Fruit fly (Drosophila melanogaster) whole organism, embryonic: ENCODE data around the gene CG13609.

Experiments used
- CG13287 ChIP-seq: fragments of 200-800 bp; sonication (Bioruptor generic); IDR thresholded peaks from 2 replicates; pipeline ENCODE4 v1.3.6; 2022; ENCODE audit warnings: missing biosample characterization, missing genetic modification characterization; ENCODE audit not compliant: partially characterized antibody
- CG14860 ChIP-seq: fragments of 200-800 bp; sonication (Bioruptor generic); IDR thresholded peaks from 3 replicates; pipeline ENCODE4 v1.3.6; 2022; ENCODE audit warnings: missing biosample characterization, missing genetic modification characterization; ENCODE audit not compliant: partially characterized antibody
- CG15073 ChIP-seq: fragments of 200-800 bp; sonication (Bioruptor generic); optimal IDR thresholded peaks from 2 replicates; lab custom pipeline; 2016; ENCODE audit warnings: missing biosample characterization, missing genetic modification characterization
- CG1529 ChIP-seq: fragments of 200-800 bp; sonication (Bioruptor generic); optimal IDR thresholded peaks from 3 replicates; lab custom pipeline; 2018; ENCODE audit warnings: missing biosample characterization, missing genetic modification characterization
- CG17829 ChIP-seq: fragments of 200-800 bp; optimal IDR thresholded peaks from 2 replicates; lab custom pipeline; 2019; ENCODE audit warnings: missing biosample characterization, mild to moderate bottlenecking, missing genetic modification characterization, moderate library complexity
- CG18599 ChIP-seq: fragments of 200-800 bp; sonication (Bioruptor generic); optimal IDR thresholded peaks from 3 replicates; lab custom pipeline; 2017; ENCODE audit warnings: missing biosample characterization, missing genetic modification characterization, mild to moderate bottlenecking, moderate library complexity, missing genetic modification reagents
- CG2129 ChIP-seq: fragments of 200-800 bp; sonication (Bioruptor generic); IDR thresholded peaks from 2 replicates; pipeline ENCODE4 v1.3.6; 2022; ENCODE audit warnings: missing biosample characterization, missing genetic modification characterization; ENCODE audit not compliant: partially characterized antibody
- CG3163 ChIP-seq: fragments of 200-800 bp; sonication (Bioruptor generic); optimal IDR thresholded peaks from 3 replicates; lab custom pipeline; 2016; ENCODE audit warnings: missing biosample characterization, missing genetic modification characterization
- CG32532 ChIP-seq: fragments of 200-800 bp; sonication (Bioruptor generic); IDR thresholded peaks from 2 replicates; pipeline ENCODE4 v1.3.6; 2022; ENCODE audit warnings: missing biosample characterization, missing genetic modification characterization
- CG32772 ChIP-seq: fragments of 200-800 bp; sonication (Bioruptor generic); IDR thresholded peaks from 2 replicates; pipeline ENCODE4 v1.3.6; 2022; ENCODE audit warnings: missing biosample characterization, missing genetic modification characterization
- CG42726 ChIP-seq: fragments of 200-800 bp; sonication (Bioruptor generic); IDR thresholded peaks from 2 replicates; pipeline ENCODE4 v1.3.6; 2022; ENCODE audit warnings: missing biosample characterization, missing genetic modification characterization; ENCODE audit not compliant: partially characterized antibody
- CG4424 ChIP-seq: fragments of 200-800 bp; sonication (Bioruptor generic); optimal IDR thresholded peaks from 3 replicates; lab custom pipeline; 2016; ENCODE audit warnings: missing biosample characterization, missing genetic modification characterization
- CG4617 ChIP-seq: fragments of 200-800 bp; sonication (Bioruptor generic); optimal IDR thresholded peaks from 3 replicates; lab custom pipeline; 2016; ENCODE audit warnings: missing biosample characterization, missing genetic modification characterization, borderline replicate concordance
- CG6791 ChIP-seq: fragments of 200-800 bp; sonication (Bioruptor generic); IDR thresholded peaks from 3 replicates; pipeline ENCODE4 v1.3.6; 2022; ENCODE audit warnings: missing biosample characterization, missing genetic modification characterization; ENCODE audit not compliant: partially characterized antibody
- CG7839 ChIP-seq: fragments of 200-800 bp; sonication (Bioruptor generic); optimal IDR thresholded peaks from 3 replicates; lab custom pipeline; 2018; ENCODE audit warnings: missing biosample characterization, mild to moderate bottlenecking, missing genetic modification characterization, moderate library complexity
- CG7963 ChIP-seq: fragments of 200-800 bp; sonication (Bioruptor generic); IDR thresholded peaks from 3 replicates; pipeline ENCODE4 v1.3.6; 2022; ENCODE audit warnings: missing biosample characterization, missing genetic modification characterization; ENCODE audit not compliant: partially characterized antibody
- CG8359 ChIP-seq: fragments of 200-800 bp; sonication (Bioruptor generic); optimal IDR thresholded peaks from 2 replicates; lab custom pipeline; 2017; ENCODE audit warnings: missing biosample characterization, mild to moderate bottlenecking, missing genetic modification characterization, borderline replicate concordance
- CG8924 ChIP-seq: fragments of 200-800 bp; optimal IDR thresholded peaks from 3 replicates; lab custom pipeline; 2019; ENCODE audit warnings: missing biosample characterization, mild to moderate bottlenecking, missing genetic modification characterization, moderate library complexity
- CkIIα-i1 ChIP-seq: fragments of 200-800 bp; sonication (Bioruptor generic); IDR thresholded peaks from 2 replicates; pipeline ENCODE4 v1.3.6; 2022; ENCODE audit warnings: missing biosample characterization, missing genetic modification characterization
- Dbx ChIP-seq: fragments of 200-800 bp; sonication (Bioruptor generic); IDR thresholded peaks from 3 replicates; pipeline ENCODE4 v1.3.6; 2022; ENCODE audit warnings: missing biosample characterization, missing genetic modification characterization
- Fer3 ChIP-seq: fragments of 200-800 bp; sonication (Bioruptor generic); optimal IDR thresholded peaks from 2 replicates; lab custom pipeline; 2018; ENCODE audit warnings: missing biosample characterization, mild to moderate bottlenecking, missing genetic modification characterization, moderate library complexity
- HLH4C ChIP-seq: fragments of 200-800 bp; sonication (Bioruptor generic); IDR thresholded peaks from 3 replicates; pipeline ENCODE4 v1.3.6; 2022; ENCODE audit warnings: missing biosample characterization, missing genetic modification characterization; ENCODE audit not compliant: partially characterized antibody
- Hmx ChIP-seq: fragments of 200-800 bp; sonication (Bioruptor generic); optimal IDR thresholded peaks from 2 replicates; lab custom pipeline; 2016; ENCODE audit warnings: missing biosample characterization, missing genetic modification characterization
- Opbp ChIP-seq: fragments of 200-800 bp; sonication (Bioruptor generic); IDR thresholded peaks from 3 replicates; pipeline ENCODE4 v1.3.6; 2022; ENCODE audit warnings: missing biosample characterization, missing genetic modification characterization; ENCODE audit not compliant: partially characterized antibody
- Side ChIP-seq: fragments of 200-800 bp; sonication (Bioruptor generic); optimal IDR thresholded peaks from 2 replicates; lab custom pipeline; 2016; ENCODE audit warnings: missing biosample characterization, missing genetic modification characterization
- ab ChIP-seq: fragments of 200-800 bp; sonication (Bioruptor generic); optimal IDR thresholded peaks from 2 replicates; lab custom pipeline; 2016; ENCODE audit warnings: missing biosample characterization, missing genetic modification characterization
- abd-A ChIP-seq: fragments of 200-800 bp; sonication (Bioruptor generic); optimal IDR thresholded peaks from 3 replicates; lab custom pipeline; 2019; ENCODE audit warnings: missing biosample characterization, mild to moderate bottlenecking, missing genetic modification characterization, moderate library complexity
- ara ChIP-seq: fragments of 200-800 bp; sonication (Bioruptor generic); IDR thresholded peaks from 2 replicates; pipeline ENCODE4 v1.3.6; 2022; ENCODE audit warnings: missing biosample characterization, missing genetic modification characterization
- ase ChIP-seq: fragments of 200-800 bp; sonication (Bioruptor generic); IDR thresholded peaks from 3 replicates; pipeline ENCODE4 v1.3.6; 2022; ENCODE audit warnings: missing biosample characterization, missing genetic modification characterization
- chif ChIP-seq, 2 experiments: fragments of 200-800 bp; sonication (Bioruptor generic); optimal IDR thresholded peaks; 3 replicates each; lab custom pipeline; 2016; ENCODE audit warnings: missing biosample characterization in 2 of 2, missing genetic modification characterization in 2 of 2
- dysf ChIP-seq: fragments of 200-800 bp; sonication (Bioruptor generic); IDR thresholded peaks from 3 replicates; pipeline ENCODE4 v1.3.6; 2022; ENCODE audit warnings: missing biosample characterization, missing genetic modification characterization
- en ChIP-seq: fragments of 200-800 bp; sonication (Bioruptor generic); optimal IDR thresholded peaks from 2 replicates; lab custom pipeline; 2016; ENCODE audit warnings: missing biosample characterization, missing genetic modification characterization
- grn ChIP-seq: fragments of 200-800 bp; sonication (Bioruptor generic); optimal IDR thresholded peaks from 3 replicates; lab custom pipeline; 2017; ENCODE audit warnings: missing biosample characterization, missing genetic modification characterization
- gsb ChIP-seq: fragments of 200-800 bp; sonication (Bioruptor generic); IDR thresholded peaks from 2 replicates; pipeline ENCODE4 v1.3.6; 2022; ENCODE audit warnings: missing biosample characterization, missing genetic modification characterization
- hkb ChIP-seq, 2 experiments: fragments of 200-800 bp in 1 of 2; fragments of >200 bp in 1 of 2; sonication (Bioruptor generic) in 1 of 2; IDR thresholded peaks in 1 of 2; optimal IDR thresholded peaks in 1 of 2; 2 replicates each; pipeline versions ENCODE4 v1.3.6 to Lab custom; 2017 to 2022; ENCODE audit warnings: missing biosample characterization in 1 of 2, missing genetic modification characterization in 1 of 2
- inv ChIP-seq: fragments of 200-800 bp; sonication (Bioruptor generic); IDR thresholded peaks from 2 replicates; pipeline ENCODE4 v1.3.6; 2022; ENCODE audit warnings: missing biosample characterization, missing genetic modification characterization; ENCODE audit not compliant: partially characterized antibody
- jigr1 ChIP-seq: fragments of 200-800 bp; sonication (Bioruptor generic); IDR thresholded peaks from 3 replicates; pipeline ENCODE4 v1.3.6; 2022; ENCODE audit warnings: missing biosample characterization, missing genetic modification characterization
- lmd ChIP-seq: fragments of 200-800 bp; sonication (Bioruptor generic); IDR thresholded peaks from 2 replicates; pipeline ENCODE4 v1.3.6; 2022; ENCODE audit warnings: missing biosample characterization, missing genetic modification characterization
- maf-S ChIP-seq: fragments of 200-800 bp; sonication (Bioruptor generic); optimal IDR thresholded peaks from 2 replicates; lab custom pipeline; 2016; ENCODE audit warnings: missing biosample characterization, missing genetic modification characterization
- oc ChIP-seq: fragments of 200-800 bp; sonication (Bioruptor generic); optimal IDR thresholded peaks from 2 replicates; lab custom pipeline; 2018; ENCODE audit warnings: missing biosample characterization, mild to moderate bottlenecking, missing genetic modification characterization, moderate library complexity
- twi ChIP-seq: fragments of 200-800 bp; optimal IDR thresholded peaks from 2 replicates; lab custom pipeline; 2019; ENCODE audit warnings: missing biosample characterization, mild to moderate bottlenecking, missing genetic modification characterization, moderate library complexity
- vvl ChIP-seq: fragments of 200-800 bp; sonication (Bioruptor generic); IDR thresholded peaks from 2 replicates; pipeline ENCODE4 v1.3.6; 2022; ENCODE audit warnings: missing biosample characterization, missing genetic modification characterization
- wek ChIP-seq: fragments of 200-800 bp; sonication (Bioruptor generic); optimal IDR thresholded peaks from 3 replicates; lab custom pipeline; 2018; ENCODE audit warnings: missing biosample characterization, mild to moderate bottlenecking, missing genetic modification characterization, moderate library complexity
- zfh2 ChIP-seq: fragments of 200-800 bp; sonication (Bioruptor generic); optimal IDR thresholded peaks from 2 replicates; lab custom pipeline; 2016; ENCODE audit warnings: missing biosample characterization, missing genetic modification characterization

Gene CG13609

DNA sequence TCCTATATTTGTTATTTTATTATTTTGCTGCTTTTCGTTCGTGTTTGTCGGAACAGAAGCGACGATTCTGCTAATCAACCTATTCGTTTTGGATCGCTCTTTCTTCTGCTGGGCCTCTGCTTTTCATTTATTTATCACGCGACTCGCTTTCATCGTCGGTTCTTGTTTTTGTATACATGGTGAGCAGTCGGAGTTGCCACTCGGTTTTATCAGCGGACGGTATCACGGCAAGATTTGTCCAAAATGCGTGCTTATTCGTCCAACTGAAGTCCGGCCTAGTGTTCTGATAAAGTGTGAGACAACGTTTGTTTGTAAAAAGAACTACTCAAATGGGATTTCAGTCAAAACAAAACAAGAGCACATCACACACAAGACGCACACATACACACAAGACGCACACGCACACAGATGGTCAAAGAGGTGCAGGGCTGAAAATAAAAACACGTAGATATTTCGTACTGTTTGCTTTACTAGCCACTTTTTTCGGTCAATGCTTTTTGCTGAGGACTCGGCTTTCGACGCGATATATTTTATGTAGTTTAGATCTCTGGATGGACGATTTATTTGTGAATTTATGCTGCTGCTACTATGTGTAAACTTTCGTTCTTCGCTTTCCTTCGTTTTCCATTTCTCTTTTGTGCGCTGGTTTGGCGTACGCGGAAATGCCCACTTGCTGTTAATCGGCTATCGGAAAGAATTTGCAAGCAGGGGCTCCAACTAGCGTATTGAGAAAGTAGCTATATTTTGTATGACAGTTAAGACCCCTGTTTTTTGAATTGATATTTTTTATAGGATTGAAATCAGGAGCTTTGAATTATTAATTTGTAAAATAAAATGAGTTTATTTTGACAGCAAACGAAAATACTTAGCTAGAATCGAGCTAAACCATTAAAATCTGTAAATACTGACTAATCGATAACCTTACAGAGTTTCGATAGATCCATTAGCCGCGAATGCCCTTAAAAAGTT lies 5.2 kb upstream of the CG13609 start, which contains the start of gene twin (continued):
- TF ChIP-seq CG4617 (GFP tag; lab: Kevin White, UChicago) (peak; percentile 62), CG4424 (GFP tag; lab: Kevin White, UChicago) (peak; percentile 67), CG13287 (peak; percentile 82), Side (GFP tag; lab: Kevin White, UChicago) (peak; percentile 51), CG3163 (GFP tag; lab: Kevin White, UChicago) (peak; percentile 3), hkb (optimal IDR thresholded peaks at IDR 0.05; lab: Kevin White, UChicago) (peak; percentile 39), hkb (GFP tag; IDR thresholded peaks at IDR 0.05; lab: Robert Waterston, UW) (peak; percentile 59), inv (GFP tag; lab: Robert Waterston, UW) (peak; percentile 62), jigr1 (GFP tag; lab: Robert Waterston, UW) (no peak)
- TF ChIP-seq, all 482 proteins: peak for 273

DNA sequence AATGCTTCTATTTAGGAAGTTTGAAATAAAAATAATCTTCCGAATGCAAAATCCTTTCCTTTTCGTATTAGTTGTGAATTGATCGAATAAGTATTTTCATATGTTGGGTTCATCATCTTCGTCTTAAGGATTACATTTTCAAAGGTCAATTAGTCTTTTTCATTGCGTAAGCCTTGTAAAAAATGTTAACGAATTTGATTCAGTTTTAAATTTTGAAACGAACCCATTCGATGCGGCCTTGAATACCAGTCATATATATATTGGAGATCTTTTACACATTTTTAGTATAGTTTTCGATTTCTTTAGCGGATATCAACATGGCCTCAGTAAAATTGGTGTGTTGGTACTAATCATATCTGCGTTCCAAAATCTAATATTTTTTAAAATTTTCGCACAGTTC lies 1.9 kb downstream of the CG13609 start, which contains the start of gene Acp95EF:
Acp95EF (plus strand) TSS at position 301 of the 400 bp plus-strand sequence.
- TF ChIP-seq maf-S (GFP tag; lab: Kevin White, UChicago) (no peak), oc (tag; lab: Kevin White, UChicago) (no peak), abd-A (no peak), Fer3 (tag; lab: Kevin White, UChicago) (no peak)

- TF ChIP-seq Opbp (GFP tag; lab: Robert Waterston, UW), result peak; percentile 96
- TF ChIP-seq CG15073 (GFP tag; lab: Kevin White, UChicago), result peak; percentile 10
- no peak for TF ChIP-seq CG7839
- TF ChIP-seq CG8359, result no peak
- TF ChIP-seq CG17829 (tag; lab: Kevin White, UChicago), result no peak
- no peak for TF ChIP-seq CG1529
- TF ChIP-seq CG7963 (GFP tag; lab: Robert Waterston, UW), result peak; percentile 93
- TF ChIP-seq HLH4C, result peak; percentile 92
- TF ChIP-seq CG2129 (GFP tag; lab: Robert Waterston, UW), result peak; percentile 89
- no peak for TF ChIP-seq zfh2
- no peak for TF ChIP-seq ase
- TF ChIP-seq CkIIα-i1 (GFP tag; lab: Robert Waterston, UW), result no peak
- TF ChIP-seq CG18599, result no peak
- TF ChIP-seq CG42726 (GFP tag; lab: Robert Waterston, UW), result peak; percentile 94
- TF ChIP-seq grn (GFP tag; lab: Kevin White, UChicago), result no peak
- no peak for TF ChIP-seq CG32772 (GFP tag; lab: Robert Waterston, UW)
- TF ChIP-seq dysf (GFP tag; lab: Robert Waterston, UW), result no peak
- TF ChIP-seq Hmx (GFP tag; lab: Kevin White, UChicago), result no peak
- peak; percentile 86 for TF ChIP-seq CG14860 (GFP tag; lab: Robert Waterston, UW)
- peak; percentile 16 for TF ChIP-seq CG8924
- no peak for TF ChIP-seq chif (GFP tag; optimal IDR thresholded peaks at IDR 0.05; lab: Kevin White, UChicago)
- no peak for TF ChIP-seq lmd (GFP tag; lab: Robert Waterston, UW)
- peak; percentile 15 for TF ChIP-seq wek (GFP tag; lab: Kevin White, UChicago)
- TF ChIP-seq ara, result no peak
- no peak for TF ChIP-seq gsb (GFP tag; lab: Robert Waterston, UW)
- TF ChIP-seq vvl (GFP tag; lab: Robert Waterston, UW), result no peak
- TF ChIP-seq en (GFP tag; lab: Kevin White, UChicago), result no peak
- TF ChIP-seq ab, result no peak
- no peak for TF ChIP-seq twi
- TF ChIP-seq CG6791 (GFP tag; lab: Robert Waterston, UW), result peak; percentile 98
- no peak for TF ChIP-seq Dbx
- no peak for TF ChIP-seq CG32532 (GFP tag; lab: Robert Waterston, UW)
These were observed 3.1 kb downstream of the CG13609 start, which contains the start of gene Spase22-23 for dm6 chr3R:24229870-24230422. Spase22-23 (minus strand) TSS chr3R:24230035.
